Worm (Caenorhabditis elegans) whole organism, L4 larva: Measurements from ENCODE around the gene acd-4.

ENCODE experiments used
- F10B5.3 ChIP-seq: sonication (generic microtip); optimal IDR thresholded peaks from 2 replicates; lab custom pipeline; 2016; ENCODE audit warnings: mild to moderate bottlenecking, missing genetic modification characterization, missing compliant biosample characterization
- F26F4.8 ChIP-seq: fragments of 200-800 bp; sonication (Bioruptor generic); conservative IDR thresholded peaks from 2 replicates; pipeline ENCODE4 v1.3.6; 2022; ENCODE audit warnings: missing genetic modification characterization, missing compliant biosample characterization
- R02D3.7 ChIP-seq: fragments of 150-350 bp; sonication (generic microtip); optimal IDR thresholded peaks from 3 replicates; lab custom pipeline; 2014; ENCODE audit warnings: missing biosample characterization, missing genetic modification characterization
- Y5F2A.4 ChIP-seq: fragments of 200-800 bp; sonication (Bioruptor generic); optimal IDR thresholded peaks from 2 replicates; lab custom pipeline; 2018; ENCODE audit warnings: mild to moderate bottlenecking, missing genetic modification characterization, missing compliant biosample characterization
- ZK546.5 ChIP-seq, 2 experiments: sonication (generic microtip); optimal IDR thresholded peaks; 2 replicates each; lab custom pipeline; 2017; ENCODE audit warnings: missing biosample characterization in 2 of 2, missing genetic modification characterization in 2 of 2
- aha-1 ChIP-seq: fragments of 150-350 bp; peaks from one replicate; lab custom pipeline; 2014; ENCODE audit warnings: missing biosample characterization, missing genetic modification characterization
- aly-2 ChIP-seq: sonication (generic microtip); optimal IDR thresholded peaks from 2 replicates; lab custom pipeline; 2018; ENCODE audit warnings: missing biosample characterization, missing genetic modification characterization
- ama-1 ChIP-seq: fragments of 150-350 bp; optimal IDR thresholded peaks from 2 replicates; lab custom pipeline; 2014; ENCODE audit warnings: inconsistent platforms, mixed read lengths
- arid-1 ChIP-seq: fragments of 200-800 bp; sonication (Bioruptor generic); conservative IDR thresholded peaks from 2 replicates; pipeline ENCODE4 v1.3.6; 2022; ENCODE audit warnings: missing genetic modification reagents, missing genetic modification characterization, missing compliant biosample characterization
- ceh-28 ChIP-seq: fragments of 150-350 bp; optimal IDR thresholded peaks from 2 replicates; lab custom pipeline; 2014; ENCODE audit warnings: missing biosample characterization, missing genetic modification reagents, missing genetic modification characterization
- cey-2 ChIP-seq: sonication (generic microtip); optimal IDR thresholded peaks from 3 replicates; lab custom pipeline; 2017; ENCODE audit warnings: missing genetic modification characterization, mild to moderate bottlenecking, missing compliant biosample characterization, antibody characterized with exemption, borderline replicate concordance; ENCODE audit not compliant: insufficient read depth
- ctbp-1 ChIP-seq: fragments of 200-800 bp; sonication (Bioruptor generic); IDR thresholded peaks from 2 replicates; pipeline ENCODE4 v1.3.6; 2022; ENCODE audit warnings: missing genetic modification reagents, missing genetic modification characterization, missing compliant biosample characterization
- daf-16 ChIP-seq, 3 experiments: sonication (generic microtip); optimal IDR thresholded peaks; 2 replicates each; lab custom pipeline; 2016 to 2017; ENCODE audit warnings: missing genetic modification characterization in 3 of 3, missing genetic modification reagents in 3 of 3, mild to moderate bottlenecking in 2 of 3, missing compliant biosample characterization in 2 of 3, missing biosample characterization in 1 of 3, moderate library complexity in 1 of 3
- daf-8 ChIP-seq: fragments of 200-800 bp; sonication (Bioruptor generic); IDR thresholded peaks from 2 replicates; pipeline ENCODE4 v1.3.6; 2022; ENCODE audit warnings: missing genetic modification characterization, missing compliant biosample characterization
- dmd-6 ChIP-seq: fragments of 200-800 bp; sonication (Bioruptor generic); IDR thresholded peaks from 2 replicates; pipeline ENCODE4 v1.3.6; 2022; ENCODE audit warnings: missing genetic modification reagents, missing genetic modification characterization, missing compliant biosample characterization
- egl-27 ChIP-seq: sonication (generic microtip); optimal IDR thresholded peaks from 3 replicates; lab custom pipeline; 2017; ENCODE audit warnings: missing biosample characterization, missing genetic modification reagents, missing genetic modification characterization
- egl-43 ChIP-seq: fragments of 200-800 bp; sonication (Bioruptor generic); IDR thresholded peaks from 2 replicates; pipeline ENCODE4 v1.3.6; 2022; ENCODE audit warnings: missing genetic modification reagents, missing genetic modification characterization, missing compliant biosample characterization
- gei-8 ChIP-seq: fragments of 200-800 bp; sonication (Bioruptor generic); optimal IDR thresholded peaks from 2 replicates; lab custom pipeline; 2018; ENCODE audit warnings: mild to moderate bottlenecking, missing genetic modification characterization, missing compliant biosample characterization
- hlh-11 ChIP-seq: fragments of 200-800 bp; sonication (Bioruptor generic); optimal IDR thresholded peaks from 2 replicates; lab custom pipeline; 2018; ENCODE audit warnings: mild to moderate bottlenecking, missing genetic modification characterization, missing compliant biosample characterization
- hlh-30 ChIP-seq: sonication (generic microtip); optimal IDR thresholded peaks from 2 replicates; lab custom pipeline; 2017; ENCODE audit warnings: antibody characterized with exemption, mild to moderate bottlenecking, missing genetic modification characterization, missing compliant biosample characterization; ENCODE audit not compliant: insufficient read depth
- lin-1 ChIP-seq: fragments of 200-800 bp; sonication (Bioruptor generic); IDR thresholded peaks from 2 replicates; pipeline ENCODE4 v1.3.6; 2022; ENCODE audit warnings: missing genetic modification reagents, missing genetic modification characterization, missing compliant biosample characterization
- lin-13 ChIP-seq: fragments of 150-350 bp; optimal IDR thresholded peaks from 2 replicates; lab custom pipeline; 2014; ENCODE audit warnings: missing biosample characterization, missing genetic modification reagents, missing genetic modification characterization
- lin-29 ChIP-seq: fragments of 200-800 bp; sonication (Bioruptor generic); IDR thresholded peaks from 2 replicates; pipeline ENCODE4 v1.3.6; 2022; ENCODE audit warnings: missing genetic modification reagents, missing genetic modification characterization, missing compliant biosample characterization
- lin-39 ChIP-seq: fragments of 150-350 bp; optimal IDR thresholded peaks from 2 replicates; lab custom pipeline; 2014; ENCODE audit warnings: missing biosample characterization, missing genetic modification reagents, missing genetic modification characterization
- lsy-2 ChIP-seq, 2 experiments: fragments of 150-350 bp in 1 of 2; sonication (generic microtip) in 1 of 2; optimal IDR thresholded peaks; 2 replicates each; lab custom pipeline; 2014 to 2017; ENCODE audit warnings: missing biosample characterization in 2 of 2, missing genetic modification characterization in 2 of 2
- mdl-1 ChIP-seq, 2 experiments: fragments of 150-350 bp in 1 of 2; sonication (generic microtip) in 1 of 2; optimal IDR thresholded peaks; 2 replicates each; lab custom pipeline; 2014 to 2017; ENCODE audit warnings: missing biosample characterization in 2 of 2, missing genetic modification characterization in 2 of 2
- mep-1 ChIP-seq: fragments of 150-350 bp; sonication (generic microtip); optimal IDR thresholded peaks from 3 replicates; lab custom pipeline; 2014; ENCODE audit warnings: missing biosample characterization, missing genetic modification characterization
- mxl-3 ChIP-seq: fragments of 200-800 bp; sonication (Bioruptor generic); optimal IDR thresholded peaks from 2 replicates; lab custom pipeline; 2018; ENCODE audit warnings: mild to moderate bottlenecking, missing genetic modification characterization, missing compliant biosample characterization
- nhr-10 ChIP-seq: fragments of 150-350 bp; optimal IDR thresholded peaks from 2 replicates; lab custom pipeline; 2014; ENCODE audit warnings: missing biosample characterization, missing genetic modification characterization
- nhr-11 ChIP-seq: fragments of 150-350 bp; optimal IDR thresholded peaks from 2 replicates; lab custom pipeline; 2014; ENCODE audit warnings: missing biosample characterization, missing genetic modification characterization
- nhr-25 ChIP-seq: sonication (generic microtip); optimal IDR thresholded peaks from 2 replicates; lab custom pipeline; 2017; ENCODE audit warnings: missing genetic modification characterization, mild to moderate bottlenecking, missing compliant biosample characterization, antibody characterized with exemption, moderate library complexity, borderline replicate concordance; ENCODE audit not compliant: insufficient read depth
- nhr-41 ChIP-seq: fragments of 200-800 bp; sonication (Bioruptor generic); IDR thresholded peaks from 2 replicates; pipeline ENCODE4 v1.3.6; 2022; ENCODE audit warnings: missing genetic modification reagents, missing genetic modification characterization, missing compliant biosample characterization
- nhr-76 ChIP-seq: fragments of 150-350 bp; optimal IDR thresholded peaks from 2 replicates; lab custom pipeline; 2014; ENCODE audit warnings: missing biosample characterization, missing genetic modification characterization
- nhr-77 ChIP-seq: fragments of 150-350 bp; optimal IDR thresholded peaks from 2 replicates; lab custom pipeline; 2014; ENCODE audit warnings: missing biosample characterization, missing genetic modification characterization
- php-3 ChIP-seq: fragments of 200-800 bp; sonication (Bioruptor generic); IDR thresholded peaks from 2 replicates; pipeline ENCODE4 v1.3.6; 2022; ENCODE audit warnings: missing genetic modification reagents, missing genetic modification characterization, missing compliant biosample characterization
- pqm-1 ChIP-seq: sonication (generic microtip); optimal IDR thresholded peaks from 2 replicates; lab custom pipeline; 2017; ENCODE audit warnings: missing biosample characterization, missing genetic modification characterization
- rbr-2 ChIP-seq: sonication (generic microtip); optimal IDR thresholded peaks from 2 replicates; lab custom pipeline; 2016; ENCODE audit warnings: missing genotype, missing genetic modification characterization, missing compliant biosample characterization
- saeg-2 ChIP-seq: fragments of 200-800 bp; sonication (Bioruptor generic); IDR thresholded peaks from 2 replicates; pipeline ENCODE4 v1.3.6; 2022; ENCODE audit warnings: missing genetic modification reagents, missing genetic modification characterization, missing compliant biosample characterization
- set-16 ChIP-seq: fragments of 200-800 bp; sonication (Bioruptor generic); IDR thresholded peaks from 2 replicates; pipeline ENCODE4 v1.3.6; 2022; ENCODE audit warnings: missing genetic modification reagents, missing genetic modification characterization, missing compliant biosample characterization
- snpc-1.2 ChIP-seq: fragments of 200-800 bp; sonication (Bioruptor generic); IDR thresholded peaks from 2 replicates; pipeline ENCODE4 v1.3.6; 2022; ENCODE audit warnings: missing genetic modification reagents, missing genetic modification characterization, missing compliant biosample characterization
- snpc-4 ChIP-seq: fragments of 150-350 bp; optimal IDR thresholded peaks from 2 replicates; lab custom pipeline; 2014; ENCODE audit warnings: missing biosample characterization, missing genetic modification characterization
- spr-3 ChIP-seq: fragments of 200-800 bp; sonication (Bioruptor generic); optimal IDR thresholded peaks from 2 replicates; lab custom pipeline; 2018; ENCODE audit warnings: mild to moderate bottlenecking, missing genetic modification characterization, missing compliant biosample characterization
- tra-1 ChIP-seq: fragments of 200-800 bp; sonication (Bioruptor generic); IDR thresholded peaks from 2 replicates; pipeline ENCODE4 v1.3.6; 2022; ENCODE audit warnings: missing genetic modification reagents, missing genetic modification characterization, missing compliant biosample characterization
- unc-62 ChIP-seq, 3 experiments: fragments of 150-350 bp in 1 of 3; sonication (generic microtip); optimal IDR thresholded peaks in 2 of 3; peaks in 1 of 3; 1 replicate in 1 of 3; 2 replicates in 2 of 3; lab custom pipeline; 2014 to 2017; ENCODE audit warnings: missing biosample characterization in 3 of 3, missing genetic modification characterization in 3 of 3, missing genetic modification reagents in 3 of 3, missing genotype in 1 of 3

acd-4 gene

ce11 chrV:8661241-8661954 is 23.4 kb downstream of the acd-4 start (continued):
- TF ChIP-seq lin-1 (GFP tag; lab: Robert Waterston, UW) (peak; percentile 80; the same call in 1 of the 2 replicates), saeg-2 (GFP tag; lab: Robert Waterston, UW) (no peak), pqm-1 (tag; lab: Kevin White, UChicago) (peak; percentile 85), daf-16 (GFP tag; optimal IDR thresholded peaks at IDR 0.05; lab: Kevin White, UChicago) (peak in 1 of 2 experiments; percentile 24), daf-16 (tag; optimal IDR thresholded peaks at IDR 0.05; lab: Kevin White, UChicago) (peak; percentile 92), nhr-77 (tag; lab: Kevin White, UChicago) (peak; percentile 37), egl-27 (tag; lab: Kevin White, UChicago) (no peak), F10B5.3 (no peak), spr-3 (GFP tag; lab: Kevin White, UChicago) (no peak)

DNA sequence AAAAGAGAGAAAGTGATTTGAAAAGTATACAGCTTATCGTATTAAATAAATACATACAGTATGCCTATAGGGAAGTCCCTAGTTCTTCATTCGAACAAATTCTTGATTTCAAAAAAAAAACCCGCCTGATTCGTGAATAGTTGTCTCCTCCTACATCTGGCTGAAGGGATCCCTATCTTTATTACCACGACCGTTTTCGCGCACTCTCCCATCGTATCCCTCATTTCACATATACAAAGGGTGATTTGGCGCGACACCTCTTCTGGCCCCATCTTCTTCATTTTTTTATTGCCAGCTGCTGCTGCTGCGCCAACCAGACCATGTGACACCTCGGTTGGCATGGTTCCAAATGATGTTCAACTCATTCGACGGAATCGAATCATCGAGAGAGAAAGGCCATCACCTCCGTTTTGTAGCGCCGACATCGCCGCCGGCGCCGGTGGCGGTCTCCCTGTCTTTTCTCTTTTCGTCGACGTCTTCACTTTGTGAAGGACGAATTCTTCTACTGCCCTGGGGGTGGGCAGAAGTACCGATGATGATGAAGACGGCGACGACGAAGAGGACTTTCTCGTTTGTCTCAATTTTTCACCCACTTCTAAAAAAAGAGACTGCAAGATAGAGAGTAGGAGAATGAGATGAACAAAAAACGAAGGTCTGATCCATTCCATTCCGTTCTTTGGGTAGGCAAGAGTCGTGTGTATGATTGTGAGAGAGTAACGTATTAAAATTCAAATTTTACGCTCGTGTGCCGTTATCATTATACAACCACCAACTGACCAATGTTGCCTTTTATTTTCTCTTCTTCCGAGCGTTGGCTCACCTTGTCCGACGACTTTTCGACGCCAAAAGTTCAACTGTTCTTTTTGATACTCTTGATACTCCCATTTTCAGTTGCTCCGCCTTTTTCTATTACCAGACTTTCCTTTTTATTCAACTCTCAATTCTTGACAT is 24.3 kb downstream of the acd-4 start:
- peak; percentile 74 for TF ChIP-seq set-16 (GFP tag; lab: Robert Waterston, UW)
- TF ChIP-seq pqm-1 (tag; lab: Kevin White, UChicago), result peak; percentile 81
- TF ChIP-seq nhr-76 (tag; lab: Kevin White, UChicago), result no peak
- 0 out of 2 replicates have a peak, but pooled peaks have one; percentile 25 for TF ChIP-seq saeg-2 (GFP tag; lab: Robert Waterston, UW)
- TF ChIP-seq aha-1, result peak; percentile 51
- no peak for TF ChIP-seq snpc-4 (tag; lab: Kevin White, UChicago)
- TF ChIP-seq hlh-30, result peak; percentile 49
- TF ChIP-seq daf-8 (GFP tag; lab: Robert Waterston, UW), result no peak
- TF ChIP-seq ceh-28 (tag; lab: Kevin White, UChicago), result no peak
- TF ChIP-seq nhr-25, result peak; percentile 61
- TF ChIP-seq lsy-2 (tag; optimal IDR thresholded peaks at IDR 0.05; lab: Kevin White, UChicago), result peak in 1 of 2 experiments; percentile 17
- TF ChIP-seq cey-2 (tag; lab: Kevin White, UChicago), result no peak
- no peak for TF ChIP-seq lin-13
- TF ChIP-seq ama-1 (lab: Kevin White, UChicago), result no peak
- TF ChIP-seq mep-1, result peak; percentile 53
- TF ChIP-seq arid-1 (GFP tag; lab: Robert Waterston, UW), result no peak
- peak; percentile 21 for TF ChIP-seq nhr-11 (tag; lab: Kevin White, UChicago)
- TF ChIP-seq hlh-11 (tag; lab: Kevin White, UChicago), result peak; percentile 69
- TF ChIP-seq mdl-1 (tag; optimal IDR thresholded peaks at IDR 0.05; lab: Kevin White, UChicago), result peak in 1 of 2 experiments; percentile 14
- TF ChIP-seq egl-27 (tag; lab: Kevin White, UChicago), result no peak
- TF ChIP-seq unc-62 (GFP tag; optimal IDR thresholded peaks at IDR 0.05 in 1 of 2; lab: Kevin White, UChicago), result peak in 1 of 2 experiments; percentile 70
- TF ChIP-seq unc-62 (tag; optimal IDR thresholded peaks at IDR 0.05; lab: Kevin White, UChicago), result no peak
- TF ChIP-seq tra-1, result peak; percentile 61
- TF ChIP-seq snpc-1.2 (GFP tag; lab: Robert Waterston, UW), result no peak
- TF ChIP-seq nhr-10 (tag; lab: Kevin White, UChicago), result no peak
- TF ChIP-seq aly-2 (tag; lab: Kevin White, UChicago), result no peak
- TF ChIP-seq rbr-2 (tag; lab: Kevin White, UChicago), result peak; percentile 24
- peak; percentile 46 for TF ChIP-seq dmd-6 (GFP tag; lab: Robert Waterston, UW)
- TF ChIP-seq mxl-3 (GFP tag; lab: Kevin White, UChicago), result peak; percentile 60

DNA sequence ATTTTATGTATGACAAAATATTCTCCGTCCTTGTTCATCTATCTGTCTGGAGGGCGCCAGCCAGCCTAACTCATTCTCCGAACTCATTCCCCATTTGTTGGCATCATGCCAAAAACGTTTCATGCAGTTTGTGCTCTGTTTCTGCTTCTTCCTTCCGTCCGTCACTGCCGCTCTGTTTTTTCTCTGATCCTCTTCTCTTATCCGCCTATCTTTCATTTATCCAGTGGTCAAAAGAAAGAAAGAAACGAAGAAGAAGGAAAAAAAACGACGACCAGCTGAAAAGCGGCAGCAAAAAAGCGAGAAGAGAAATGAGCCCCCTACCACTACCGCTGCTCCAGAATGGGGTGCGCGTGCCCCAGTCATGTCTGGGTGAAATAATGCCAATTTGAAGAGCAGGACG is 25.0 kb downstream of the acd-4 start:
- TF ChIP-seq F26F4.8 (GFP tag; lab: Robert Waterston, UW) (no peak), lin-39 (tag; lab: Kevin White, UChicago) (no peak), Y5F2A.4 (GFP tag; lab: Kevin White, UChicago) (no peak), lin-29 (GFP tag; lab: Robert Waterston, UW) (no peak), php-3 (no peak), dmd-6 (GFP tag; lab: Robert Waterston, UW) (no peak), R02D3.7 (no peak), egl-43 (GFP tag; lab: Robert Waterston, UW) (0 out of 2 replicates have a peak, but pooled peaks have one; percentile 45), aly-2 (tag; lab: Kevin White, UChicago) (no peak), ctbp-1 (GFP tag; lab: Robert Waterston, UW) (no peak), gei-8 (GFP tag; lab: Kevin White, UChicago) (no peak), nhr-10 (tag; lab: Kevin White, UChicago) (no peak), nhr-41 (GFP tag; lab: Robert Waterston, UW) (no peak), ZK546.5 (tag; optimal IDR thresholded peaks at IDR 0.05; lab: Kevin White, UChicago) (no peak)
